Worm (Caenorhabditis elegans) whole organism, L2 larva: Measurements from ENCODE around the gene B0024.15.

Experiments
- C34F6.9 ChIP-seq: fragments of 150-350 bp; optimal IDR thresholded peaks from 2 replicates; lab custom pipeline; 2014; ENCODE audit warnings: missing biosample characterization, missing genetic modification characterization
- F13H6.1 ChIP-seq: sonication (generic microtip); optimal IDR thresholded peaks from 2 replicates; lab custom pipeline; 2016; ENCODE audit warnings: missing genetic modification characterization, missing compliant biosample characterization
- ZK546.5 ChIP-seq: sonication (generic microtip); optimal IDR thresholded peaks from 2 replicates; lab custom pipeline; 2017; ENCODE audit warnings: missing biosample characterization, missing genetic modification characterization
- alr-1 ChIP-seq: fragments of 150-350 bp; optimal IDR thresholded peaks from 2 replicates; lab custom pipeline; 2014; ENCODE audit warnings: missing biosample characterization, missing genetic modification characterization
- aly-2 ChIP-seq: fragments of 150-350 bp; optimal IDR thresholded peaks from 2 replicates; lab custom pipeline; 2014; ENCODE audit warnings: missing biosample characterization, missing genetic modification characterization
- blmp-1 ChIP-seq: sonication (generic microtip); optimal IDR thresholded peaks from 2 replicates; lab custom pipeline; 2017; ENCODE audit warnings: missing genetic modification characterization, mild to moderate bottlenecking, missing compliant biosample characterization, antibody characterized with exemption, moderate library complexity; ENCODE audit not compliant: insufficient read depth
- ceh-16 ChIP-seq: fragments of 150-350 bp; optimal IDR thresholded peaks from 2 replicates; lab custom pipeline; 2014; ENCODE audit warnings: missing biosample characterization, missing genetic modification characterization
- crh-2 ChIP-seq: sonication (generic microtip); optimal IDR thresholded peaks from 2 replicates; lab custom pipeline; 2017; ENCODE audit warnings: missing biosample characterization, missing genetic modification characterization
- dmd-4 ChIP-seq: sonication (generic microtip); optimal IDR thresholded peaks from 2 replicates; lab custom pipeline; 2017; ENCODE audit warnings: missing biosample characterization, missing genetic modification characterization
- egl-27 ChIP-seq: sonication (generic microtip); optimal IDR thresholded peaks from 3 replicates; lab custom pipeline; 2017; ENCODE audit warnings: missing biosample characterization, missing genetic modification reagents, missing genetic modification characterization
- elt-1 ChIP-seq: fragments of 150-350 bp; optimal IDR thresholded peaks from 2 replicates; lab custom pipeline; 2014; ENCODE audit warnings: missing biosample characterization, missing genetic modification characterization
- elt-3 ChIP-seq: sonication (generic microtip); optimal IDR thresholded peaks from 2 replicates; lab custom pipeline; 2017; ENCODE audit warnings: missing biosample characterization, missing genetic modification characterization
- fos-1 ChIP-seq: fragments of 150-350 bp; optimal IDR thresholded peaks from 2 replicates; lab custom pipeline; 2014; ENCODE audit warnings: missing biosample characterization, missing genetic modification characterization
- lin-11 ChIP-seq: fragments of 150-350 bp; sonication (generic microtip); optimal IDR thresholded peaks from 2 replicates; lab custom pipeline; 2014; ENCODE audit warnings: missing biosample characterization, missing genetic modification characterization, inconsistent platforms, mixed read lengths
- lsy-2 ChIP-seq, 2 experiments: fragments of 150-350 bp in 1 of 2; sonication (generic microtip) in 1 of 2; optimal IDR thresholded peaks; 2 replicates each; lab custom pipeline; 2014 to 2017; ENCODE audit warnings: missing biosample characterization in 2 of 2, missing genetic modification characterization in 2 of 2
- mab-5 ChIP-seq: fragments of 150-350 bp; optimal IDR thresholded peaks from 2 replicates; lab custom pipeline; 2014; ENCODE audit warnings: missing biosample characterization, missing genetic modification characterization
- mbf-1 ChIP-seq: sonication (generic microtip); optimal IDR thresholded peaks from 2 replicates; lab custom pipeline; 2017; ENCODE audit warnings: missing biosample characterization, missing genetic modification characterization
- mdl-1 ChIP-seq, 2 experiments: fragments of 150-350 bp in 1 of 2; sonication (generic microtip) in 1 of 2; optimal IDR thresholded peaks; 2 replicates each; lab custom pipeline; 2017; ENCODE audit warnings: missing biosample characterization in 2 of 2, missing genetic modification characterization in 2 of 2
- nhr-10 ChIP-seq: sonication (generic microtip); optimal IDR thresholded peaks from 2 replicates; lab custom pipeline; 2017; ENCODE audit warnings: missing biosample characterization, missing genetic modification characterization
- nhr-11 ChIP-seq: fragments of 150-350 bp; optimal IDR thresholded peaks from 2 replicates; lab custom pipeline; 2014; ENCODE audit warnings: missing biosample characterization, missing genetic modification characterization
- nhr-129 ChIP-seq: fragments of 150-350 bp; optimal IDR thresholded peaks from 2 replicates; lab custom pipeline; 2014; ENCODE audit warnings: missing biosample characterization, missing genetic modification characterization
- nhr-21 ChIP-seq: fragments of 150-350 bp; optimal IDR thresholded peaks from 2 replicates; lab custom pipeline; 2014; ENCODE audit warnings: missing biosample characterization, missing genetic modification characterization
- nhr-23 ChIP-seq: fragments of 150-350 bp; optimal IDR thresholded peaks from 2 replicates; lab custom pipeline; 2014; ENCODE audit warnings: missing biosample characterization, missing genetic modification reagents, missing genetic modification characterization
- nhr-237 ChIP-seq: fragments of 150-350 bp; optimal IDR thresholded peaks from 2 replicates; lab custom pipeline; 2014; ENCODE audit warnings: missing biosample characterization, missing genetic modification characterization
- nhr-25 ChIP-seq: fragments of 150-350 bp; sonication (generic microtip); optimal IDR thresholded peaks from 3 replicates; lab custom pipeline; 2014; ENCODE audit warnings: missing biosample characterization, missing genetic modification characterization
- nhr-6 ChIP-seq: fragments of 150-350 bp; optimal IDR thresholded peaks from 2 replicates; lab custom pipeline; 2014; ENCODE audit warnings: missing biosample characterization, missing genetic modification characterization
- nhr-77 ChIP-seq: fragments of 150-350 bp; optimal IDR thresholded peaks from 2 replicates; lab custom pipeline; 2014; ENCODE audit warnings: missing biosample characterization, missing genetic modification characterization
- peb-1 ChIP-seq: fragments of 150-350 bp; optimal IDR thresholded peaks from 2 replicates; lab custom pipeline; 2014; ENCODE audit warnings: missing biosample characterization, missing genetic modification characterization
- sem-4 ChIP-seq: fragments of 150-350 bp; optimal IDR thresholded peaks from 2 replicates; lab custom pipeline; 2014; ENCODE audit warnings: missing biosample characterization, missing genetic modification reagents, missing genetic modification characterization
- sma-9 ChIP-seq, 2 experiments: fragments of 150-350 bp in 1 of 2; sonication (generic microtip) in 1 of 2; optimal IDR thresholded peaks; 2 replicates each; lab custom pipeline; 2014 to 2016; ENCODE audit warnings: missing genetic modification characterization in 2 of 2, mild to moderate bottlenecking in 1 of 2, missing biosample characterization in 1 of 2, missing compliant biosample characterization in 1 of 2, missing genetic modification reagents in 1 of 2, moderate library complexity in 1 of 2
- unc-39 ChIP-seq: fragments of 150-350 bp; optimal IDR thresholded peaks from 2 replicates; lab custom pipeline; 2014; ENCODE audit warnings: missing biosample characterization, missing genetic modification characterization
- zag-1 ChIP-seq: fragments of 150-350 bp; optimal IDR thresholded peaks from 2 replicates; lab custom pipeline; 2014; ENCODE audit warnings: missing biosample characterization, missing genetic modification characterization
- ztf-1 ChIP-seq: fragments of 200-800 bp; sonication (Bioruptor generic); conservative IDR thresholded peaks from 2 replicates; pipeline ENCODE4 v1.3.6; 2022; ENCODE audit warnings: missing genetic modification characterization, missing compliant biosample characterization
- ztf-11 ChIP-seq: sonication (generic microtip); optimal IDR thresholded peaks from 2 replicates; lab custom pipeline; 2017; ENCODE audit warnings: missing biosample characterization, missing genetic modification characterization

Gene B0024.15

DNA sequence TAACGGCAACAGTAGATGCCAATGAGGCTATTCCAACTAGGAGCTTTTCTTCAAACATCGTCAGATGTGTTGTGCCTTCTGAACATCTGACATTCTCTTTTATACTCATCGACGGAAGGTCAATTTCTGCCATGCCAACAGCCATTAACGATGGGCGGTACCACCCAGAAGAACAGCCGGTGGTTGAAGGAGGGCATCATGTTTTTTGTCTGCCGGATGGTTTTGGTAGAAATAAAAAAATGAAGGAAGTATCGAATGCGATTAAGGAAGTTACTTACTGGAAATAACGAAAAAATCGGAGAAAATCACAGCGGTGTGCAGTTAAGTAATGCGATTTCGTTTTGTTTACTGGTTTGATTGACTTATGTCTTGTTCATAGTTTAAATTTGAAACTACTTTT, 4.7 kb downstream of the B0024.15 start, which contains the start of gene col-150:
TSS of gene col-150 (minus strand) at position 101 of the 400 bp plus-strand sequence.
- TF ChIP-seq F13H6.1 (tag; lab: Kevin White, UChicago) (no peak), nhr-25 (tag; lab: Kevin White, UChicago) (no peak), mab-5 (tag; lab: Kevin White, UChicago) (no peak), mdl-1 (tag; optimal IDR thresholded peaks at IDR 0.05; lab: Kevin White, UChicago) (no peak), lsy-2 (tag; optimal IDR thresholded peaks at IDR 0.05; lab: Kevin White, UChicago) (no peak), alr-1 (tag; lab: Kevin White, UChicago) (no peak), aly-2 (tag; lab: Kevin White, UChicago) (no peak), lin-11 (no peak), nhr-6 (tag; lab: Kevin White, UChicago) (no peak), ceh-16 (tag; lab: Kevin White, UChicago) (no peak), ztf-1 (GFP tag; lab: Robert Waterston, UW) (no peak), elt-3 (tag; lab: Kevin White, UChicago) (no peak), sem-4 (no peak), blmp-1 (no peak), nhr-77 (no peak), ZK546.5 (no peak), mbf-1 (tag; lab: Kevin White, UChicago) (no peak), ztf-11 (tag; lab: Kevin White, UChicago) (no peak), peb-1 (no peak)
- TF ChIP-seq, all 48 proteins: peak for 0

DNA sequence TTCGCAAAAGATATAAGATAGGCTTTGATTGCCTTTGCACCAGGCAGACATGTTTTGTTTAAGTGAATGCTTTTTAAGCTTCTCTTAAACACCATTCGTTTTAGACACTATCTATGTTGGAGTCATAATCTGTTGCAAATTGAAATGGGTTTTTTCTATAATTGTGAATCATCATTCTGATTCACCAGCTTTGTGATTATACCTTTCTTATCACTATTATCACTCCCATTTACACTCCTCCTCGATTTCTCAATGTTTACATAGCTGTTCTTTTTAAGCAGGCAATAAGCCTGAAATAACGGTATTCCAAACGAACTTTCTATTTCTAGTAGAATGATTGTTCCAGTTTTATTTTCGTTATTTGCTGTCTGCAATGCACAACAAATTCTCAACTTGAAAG, 7.3 kb downstream of the B0024.15 start, which contains the start of gene B0024.4:
TSS of gene B0024.4 (plus strand) at position 301 of the 400 bp plus-strand sequence.
- TF ChIP-seq lsy-2 (tag; optimal IDR thresholded peaks at IDR 0.05; lab: Kevin White, UChicago): no peak
- no peak for TF ChIP-seq nhr-23 (tag; lab: Kevin White, UChicago)
- TF ChIP-seq crh-2 (tag; lab: Kevin White, UChicago): no peak
- no peak for TF ChIP-seq nhr-6 (tag; lab: Kevin White, UChicago)
- TF ChIP-seq unc-39 (tag; lab: Kevin White, UChicago): no peak
- TF ChIP-seq nhr-10 (tag; lab: Kevin White, UChicago): no peak
- TF ChIP-seq ztf-11 (tag; lab: Kevin White, UChicago): no peak
- TF ChIP-seq nhr-11 (tag; lab: Kevin White, UChicago): no peak
- no peak for TF ChIP-seq sem-4
- no peak for TF ChIP-seq sma-9 (GFP tag; optimal IDR thresholded peaks at IDR 0.05; lab: Kevin White, UChicago)
- no peak for TF ChIP-seq sma-9 (tag; optimal IDR thresholded peaks at IDR 0.05; lab: Kevin White, UChicago)
- no peak for TF ChIP-seq nhr-237 (tag; lab: Kevin White, UChicago)
- TF ChIP-seq fos-1: no peak

DNA sequence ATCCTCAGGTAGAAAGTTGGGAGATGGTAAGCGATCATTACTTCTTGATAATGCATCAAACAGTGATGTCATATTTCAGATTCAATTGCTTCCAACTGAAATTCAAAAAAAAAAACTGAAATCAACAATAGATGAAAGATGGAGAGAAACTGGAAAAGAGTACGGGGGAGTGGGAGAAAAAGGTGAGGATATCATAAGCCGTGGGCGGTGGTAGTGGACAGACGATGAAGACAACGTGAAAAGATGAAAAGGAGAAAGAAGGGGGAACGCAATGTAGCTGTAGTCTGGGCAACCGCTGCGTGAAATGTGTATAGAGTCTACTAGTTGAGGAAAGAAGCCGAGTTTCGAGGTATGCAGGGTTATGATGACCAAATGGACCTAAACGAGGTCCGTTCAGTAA, 17.4 kb downstream of the B0024.15 start, which contains the start of gene che-12:
TSS of gene che-12 (minus strand) at position 101 of the 400 bp plus-strand sequence.
- TF ChIP-seq sma-9 (GFP tag; optimal IDR thresholded peaks at IDR 0.05; lab: Kevin White, UChicago) (no peak), sma-9 (tag; optimal IDR thresholded peaks at IDR 0.05; lab: Kevin White, UChicago) (no peak), egl-27 (tag; lab: Kevin White, UChicago) (no peak), nhr-129 (tag; lab: Kevin White, UChicago) (no peak), zag-1 (tag; lab: Kevin White, UChicago) (no peak), nhr-237 (tag; lab: Kevin White, UChicago) (no peak), nhr-25 (tag; lab: Kevin White, UChicago) (no peak)
- TF ChIP-seq, all 48 proteins: peak for 0

DNA sequence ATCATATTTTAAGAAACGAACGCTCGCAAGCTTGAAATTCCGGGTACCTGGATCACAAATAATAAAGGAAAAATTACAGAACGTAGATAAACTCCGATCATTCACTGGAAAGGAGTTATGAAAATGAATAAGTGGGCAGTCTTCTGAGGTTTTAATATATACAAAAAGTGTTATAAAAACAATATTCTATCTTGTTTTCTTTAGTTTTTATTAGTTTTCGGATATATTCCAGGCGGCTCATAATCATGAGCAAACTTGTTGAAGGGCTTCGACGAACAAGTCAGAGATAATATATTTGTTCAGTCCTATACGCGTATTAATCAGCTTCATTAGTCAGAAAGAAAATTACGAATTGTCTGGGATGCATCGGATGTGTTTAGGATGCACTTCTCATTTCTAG, 24.1 kb downstream of the B0024.15 start, which contains the start of gene gcy-6:
TSS of gene gcy-6 (minus strand) at position 101 of the 400 bp plus-strand sequence.
- TF ChIP-seq nhr-23 (tag; lab: Kevin White, UChicago) (no peak), dmd-4 (tag; lab: Kevin White, UChicago) (no peak), nhr-237 (tag; lab: Kevin White, UChicago) (no peak), ceh-16 (tag; lab: Kevin White, UChicago) (no peak), C34F6.9 (tag; lab: Kevin White, UChicago) (no peak), elt-1 (no peak), crh-2 (tag; lab: Kevin White, UChicago) (no peak)
- TF ChIP-seq, all 48 proteins: peak for 0

DNA sequence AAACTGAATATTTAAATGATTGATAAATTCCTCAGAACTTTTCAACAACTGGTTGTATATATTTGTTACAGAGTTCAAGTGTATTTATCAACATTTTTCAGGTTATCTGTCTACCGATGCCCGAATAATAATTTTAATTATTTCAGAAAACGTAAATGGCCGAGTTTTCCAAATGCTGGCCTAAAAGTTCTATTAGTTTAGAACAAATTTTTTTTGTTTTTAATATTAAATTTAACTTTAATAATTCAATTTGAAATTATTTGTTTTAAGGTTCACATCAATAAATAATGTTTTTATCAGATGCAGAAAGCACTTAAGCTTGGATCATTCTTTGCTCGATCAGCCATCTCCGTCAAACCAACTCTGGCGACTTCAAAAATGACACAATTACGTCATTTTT, 24.5 kb downstream of the B0024.15 start, which contains the start of gene trx-2:
TSS of gene trx-2 (plus strand) at position 301 of the 400 bp plus-strand sequence.
- no peak for TF ChIP-seq nhr-21 (tag; lab: Kevin White, UChicago)
